Worm (Caenorhabditis elegans) whole organism, midembryonic: ENCODE results near the gene nspc-16.
A peak's percentile ranks its signal among the peaks of the same experiment; 100 is the strongest.

ENCODE experiments used
- T22C8.4 ChIP-seq: fragments of 200-800 bp; sonication (Bioruptor generic); IDR thresholded peaks from 2 replicates; pipeline ENCODE4 v1.3.6; 2022; ENCODE audit warnings: missing genetic modification characterization, missing compliant biosample characterization
- cog-1 ChIP-seq: sonication (generic microtip); optimal IDR thresholded peaks from 2 replicates; lab custom pipeline; 2016; ENCODE audit warnings: missing genetic modification characterization, missing compliant biosample characterization
- flt-1 ChIP-seq: fragments of 200-800 bp; sonication (Bioruptor generic); IDR thresholded peaks from 2 replicates; pipeline ENCODE4 v1.3.6; 2022; ENCODE audit warnings: missing genetic modification characterization, missing compliant biosample characterization
- klf-2 ChIP-seq: fragments of 200-800 bp; sonication (Bioruptor generic); conservative IDR thresholded peaks from 2 replicates; pipeline ENCODE4 v1.3.6; 2022; ENCODE audit warnings: missing genetic modification reagents, missing genetic modification characterization, missing compliant biosample characterization
- med-1 ChIP-seq: sonication (generic microtip); optimal IDR thresholded peaks from 2 replicates; lab custom pipeline; 2017; ENCODE audit warnings: missing genetic modification characterization, mild to moderate bottlenecking, missing compliant biosample characterization, antibody characterized with exemption, missing genetic modification reagents; ENCODE audit not compliant: insufficient read depth
- ref-1 ChIP-seq: fragments of 200-800 bp; sonication (Bioruptor generic); conservative IDR thresholded peaks from 2 replicates; pipeline ENCODE4 v1.3.6; 2022; ENCODE audit warnings: missing genetic modification reagents, missing genetic modification characterization, missing compliant biosample characterization
- tab-1 ChIP-seq: fragments of 200-800 bp; sonication (Bioruptor generic); IDR thresholded peaks from 2 replicates; pipeline ENCODE4 v1.3.6; 2022; ENCODE audit warnings: missing genetic modification characterization, missing compliant biosample characterization
- ztf-23 ChIP-seq: fragments of 200-800 bp; sonication (Bioruptor generic); IDR thresholded peaks from 2 replicates; pipeline ENCODE4 v1.3.6; 2022; ENCODE audit warnings: missing genetic modification reagents, missing genetic modification characterization, missing compliant biosample characterization
- ztf-29 ChIP-seq: fragments of 200-800 bp; sonication (Bioruptor generic); IDR thresholded peaks from 2 replicates; pipeline ENCODE4 v1.3.6; 2022; ENCODE audit warnings: missing genetic modification reagents, missing genetic modification characterization, missing compliant biosample characterization

The nspc-16 gene

DNA sequence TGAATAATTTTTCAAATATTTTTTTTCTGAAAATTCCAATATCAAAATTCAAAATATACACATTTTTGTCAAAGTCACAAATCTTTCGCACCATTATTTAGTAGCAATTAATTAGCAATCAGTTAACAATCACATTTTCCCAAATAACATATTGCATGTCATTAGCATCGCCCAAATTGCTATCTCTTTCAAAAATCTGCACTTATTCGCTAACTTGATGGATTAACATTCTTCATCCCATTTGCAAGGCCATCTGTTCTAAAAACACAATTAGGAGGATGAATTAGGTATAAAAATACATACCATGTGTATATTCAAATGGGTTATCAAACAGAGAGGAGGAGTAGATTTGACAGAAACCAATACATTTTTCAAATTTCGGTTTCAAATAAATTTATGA is 36.0 kb upstream of the nspc-16 start:
- TF ChIP-seq tab-1 (GFP tag; lab: Robert Waterston, UW), result no peak
- no peak for TF ChIP-seq klf-2 (GFP tag; lab: Robert Waterston, UW)
- TF ChIP-seq ztf-29 (GFP tag; lab: Robert Waterston, UW), result no peak
- TF ChIP-seq ztf-23 (GFP tag; lab: Robert Waterston, UW), result no peak
- no peak for TF ChIP-seq flt-1 (GFP tag; lab: Robert Waterston, UW)
- TF ChIP-seq T22C8.4 (GFP tag; lab: Robert Waterston, UW), result no peak
- no peak for TF ChIP-seq ref-1 (GFP tag; lab: Robert Waterston, UW)
- TF ChIP-seq med-1 (GFP tag; lab: Kevin White, UChicago), result no peak
- TF ChIP-seq cog-1 (tag; lab: Kevin White, UChicago), result no peak

DNA sequence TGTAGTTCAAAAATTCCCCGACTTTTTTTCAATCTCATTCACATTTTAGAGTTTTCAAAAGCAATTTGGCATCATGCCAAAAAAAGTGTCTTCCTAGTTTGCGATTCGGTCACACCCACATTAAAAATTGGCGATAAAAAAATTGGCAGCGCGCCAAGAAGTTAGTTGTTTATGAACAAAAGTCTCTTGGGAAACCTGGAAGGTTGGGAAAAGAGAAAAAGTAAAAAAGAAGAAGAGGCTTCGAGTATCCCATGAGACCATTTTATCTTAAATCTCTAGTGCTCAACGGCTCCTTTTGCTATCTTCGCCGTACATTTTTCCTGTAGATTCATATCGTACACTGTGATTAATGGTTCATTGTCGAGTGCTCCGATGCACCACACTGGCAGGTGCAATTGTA is 35.5 kb upstream of the nspc-16 start:
- TF ChIP-seq ztf-23 (GFP tag; lab: Robert Waterston, UW) (no peak), tab-1 (GFP tag; lab: Robert Waterston, UW) (no peak), T22C8.4 (GFP tag; lab: Robert Waterston, UW) (no peak), med-1 (GFP tag; lab: Kevin White, UChicago) (no peak), ref-1 (GFP tag; lab: Robert Waterston, UW) (no peak), cog-1 (tag; lab: Kevin White, UChicago) (no peak), ztf-29 (GFP tag; lab: Robert Waterston, UW) (no peak), flt-1 (GFP tag; lab: Robert Waterston, UW) (no peak), klf-2 (GFP tag; lab: Robert Waterston, UW) (no peak)

DNA sequence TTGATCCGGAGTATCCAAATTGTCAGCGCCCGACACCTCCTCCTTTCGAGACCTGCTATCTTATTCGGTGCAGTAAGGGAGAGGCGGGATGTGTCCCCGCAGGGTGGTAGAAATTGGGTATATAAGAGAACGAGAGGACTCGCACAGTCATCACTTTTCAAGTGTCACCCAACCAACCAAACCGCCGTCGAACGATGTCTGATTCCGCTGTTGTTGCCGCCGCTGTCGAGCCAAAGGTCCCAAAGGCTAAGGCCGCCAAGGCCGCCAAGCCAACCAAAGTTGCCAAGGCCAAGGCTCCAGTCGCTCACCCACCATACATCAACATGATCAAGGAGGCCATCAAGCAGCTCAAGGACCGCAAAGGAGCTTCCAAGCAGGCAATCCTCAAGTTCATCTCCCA is 33.4 kb upstream of the nspc-16 start, which contains the start of gene his-24:
Gene his-24 (plus strand): TSS at position 150 of the 400 bp plus-strand sequence.
- TF ChIP-seq klf-2 (GFP tag; lab: Robert Waterston, UW) (peak; percentile 47; the same call in 1 of the 2 replicates), ztf-29 (GFP tag; lab: Robert Waterston, UW) (no peak), ref-1 (GFP tag; lab: Robert Waterston, UW) (no peak), ztf-23 (GFP tag; lab: Robert Waterston, UW) (peak; percentile 71; the same call in 1 of the 2 replicates), cog-1 (tag; lab: Kevin White, UChicago) (peak; percentile 72), T22C8.4 (GFP tag; lab: Robert Waterston, UW) (0 out of 2 replicates have a peak, but pooled peaks have one; percentile 36), med-1 (GFP tag; lab: Kevin White, UChicago) (no peak), tab-1 (GFP tag; lab: Robert Waterston, UW) (peak; percentile 45; the same call in 1 of the 2 replicates), flt-1 (GFP tag; lab: Robert Waterston, UW) (peak; percentile 83)

- TF ChIP-seq ztf-29 (GFP tag; lab: Robert Waterston, UW), result no peak
- no peak for TF ChIP-seq ref-1 (GFP tag; lab: Robert Waterston, UW)
- 0 out of 2 replicates have a peak, but pooled peaks have one; percentile 8 for TF ChIP-seq ztf-23 (GFP tag; lab: Robert Waterston, UW)
These were observed 32.9 kb upstream of the nspc-16 start for ce11 chrX:14490486-14490885.

ce11 chrX:14491103-14491502 is 32.3 kb upstream of the nspc-16 start:
- TF ChIP-seq klf-2 (GFP tag; lab: Robert Waterston, UW) (no peak), med-1 (GFP tag; lab: Kevin White, UChicago) (no peak), ztf-29 (GFP tag; lab: Robert Waterston, UW) (no peak), ztf-23 (GFP tag; lab: Robert Waterston, UW) (0 out of 2 replicates have a peak, but pooled peaks have one; percentile 54), tab-1 (GFP tag; lab: Robert Waterston, UW) (no peak), ref-1 (GFP tag; lab: Robert Waterston, UW) (no peak), T22C8.4 (GFP tag; lab: Robert Waterston, UW) (no peak), flt-1 (GFP tag; lab: Robert Waterston, UW) (peak; percentile 36; the same call in 1 of the 2 replicates), cog-1 (tag; lab: Kevin White, UChicago) (no peak)

ce11 chrX:14492441-14492840 is 30.9 kb upstream of the nspc-16 start:
- no peak for TF ChIP-seq klf-2 (GFP tag; lab: Robert Waterston, UW)
- TF ChIP-seq ref-1 (GFP tag; lab: Robert Waterston, UW), result no peak
- TF ChIP-seq T22C8.4 (GFP tag; lab: Robert Waterston, UW), result no peak
- no peak for TF ChIP-seq tab-1 (GFP tag; lab: Robert Waterston, UW)
- no peak for TF ChIP-seq med-1 (GFP tag; lab: Kevin White, UChicago)
- TF ChIP-seq cog-1 (tag; lab: Kevin White, UChicago), result no peak
- TF ChIP-seq flt-1 (GFP tag; lab: Robert Waterston, UW), result no peak
- no peak for TF ChIP-seq ztf-29 (GFP tag; lab: Robert Waterston, UW)
- no peak for TF ChIP-seq ztf-23 (GFP tag; lab: Robert Waterston, UW)

ce11 chrX:14495075-14495474 is 28.3 kb upstream of the nspc-16 start:
- TF ChIP-seq ztf-23 (GFP tag; lab: Robert Waterston, UW) (no peak), klf-2 (GFP tag; lab: Robert Waterston, UW) (no peak), ztf-29 (GFP tag; lab: Robert Waterston, UW) (no peak), med-1 (GFP tag; lab: Kevin White, UChicago) (no peak), flt-1 (GFP tag; lab: Robert Waterston, UW) (no peak), T22C8.4 (GFP tag; lab: Robert Waterston, UW) (no peak), cog-1 (tag; lab: Kevin White, UChicago) (no peak), tab-1 (GFP tag; lab: Robert Waterston, UW) (no peak), ref-1 (GFP tag; lab: Robert Waterston, UW) (no peak)

- TF ChIP-seq T22C8.4 (GFP tag; lab: Robert Waterston, UW), result no peak
- no peak for TF ChIP-seq klf-2 (GFP tag; lab: Robert Waterston, UW)
- TF ChIP-seq med-1 (GFP tag; lab: Kevin White, UChicago), result no peak
- TF ChIP-seq ztf-29 (GFP tag; lab: Robert Waterston, UW), result no peak
- TF ChIP-seq ztf-23 (GFP tag; lab: Robert Waterston, UW), result no peak
- no peak for TF ChIP-seq cog-1 (tag; lab: Kevin White, UChicago)
- no peak for TF ChIP-seq flt-1 (GFP tag; lab: Robert Waterston, UW)
- TF ChIP-seq ref-1 (GFP tag; lab: Robert Waterston, UW), result no peak
- no peak for TF ChIP-seq tab-1 (GFP tag; lab: Robert Waterston, UW)
These were observed 27.6 kb upstream of the nspc-16 start, which contains the start of gene ztf-14 for ce11 chrX:14495785-14496184. Gene ztf-14 (plus strand): TSS chrX:14496085.
